Worm (Caenorhabditis elegans): Measurements from ENCODE around the gene Y7A5A.9.

Gene Y7A5A.9

DNA sequence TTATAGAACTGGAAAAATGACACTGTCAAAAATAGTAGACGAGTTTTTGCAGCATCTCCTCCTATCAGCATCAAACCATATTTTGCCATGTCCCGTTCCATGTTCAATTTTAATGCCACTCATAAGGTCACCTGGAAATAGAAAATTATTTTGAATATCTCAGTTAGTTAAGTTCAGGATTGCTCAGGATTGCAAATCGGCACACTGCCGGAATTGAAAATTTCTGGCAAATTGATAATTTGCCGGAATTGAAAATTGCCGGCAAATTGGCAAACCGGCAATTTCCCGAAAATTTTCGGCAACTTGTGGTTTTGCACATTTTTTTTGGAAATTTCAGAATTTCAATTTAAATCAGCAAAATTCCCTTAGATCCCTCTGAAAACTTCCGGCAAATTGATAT, 40.2 kb upstream of the Y7A5A.9 start, which contains the start of gene Y7A5A.5:
TSS of gene Y7A5A.5 (minus strand) at position 101 of the 400 bp plus-strand sequence.
- peak in 1 of 2 experiments; percentile 19 for TF ChIP-seq unc-62 (GFP tag; optimal IDR thresholded peaks at IDR 0.05 in 1 of 2)
- TF ChIP-seq unc-62 (tag; optimal IDR thresholded peaks at IDR 0.05): no peak
- TF ChIP-seq ZK546.5 (tag; optimal IDR thresholded peaks at IDR 0.05): no peak

DNA sequence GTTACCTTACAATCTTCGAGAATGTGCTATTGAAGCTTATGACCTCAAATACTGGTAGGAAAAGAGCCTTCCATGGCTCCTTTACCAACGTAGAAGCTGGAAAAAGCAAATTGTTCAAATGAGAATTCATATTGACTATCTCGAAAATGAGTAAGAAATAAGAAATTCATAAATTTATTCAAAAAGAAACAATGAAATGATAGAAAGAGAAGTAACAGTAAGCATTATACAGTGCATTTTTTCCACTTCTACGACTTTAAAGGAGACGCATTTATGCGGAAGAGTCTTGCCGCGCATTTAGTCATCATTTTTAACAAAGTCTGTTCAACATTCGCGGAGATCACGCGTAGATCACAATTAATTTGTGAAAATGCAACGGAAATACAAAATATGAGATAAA, 32.0 kb upstream of the Y7A5A.9 start, which contains the start of gene Y7A5A.10:
TSS of gene Y7A5A.10 (minus strand) at position 101 of the 400 bp plus-strand sequence.
- TF ChIP-seq Y48G9A.11 (GFP tag; IDR thresholded peaks at IDR 0.05) (no peak), nhr-41 (GFP tag; IDR thresholded peaks at IDR 0.05) (no peak), lin-1 (GFP tag; IDR thresholded peaks at IDR 0.05) (no peak), aly-2 (tag; optimal IDR thresholded peaks at IDR 0.05) (no peak), ztf-11 (tag; optimal IDR thresholded peaks at IDR 0.05) (no peak), dmd-8 (GFP tag; IDR thresholded peaks at IDR 0.05) (no peak)

DNA sequence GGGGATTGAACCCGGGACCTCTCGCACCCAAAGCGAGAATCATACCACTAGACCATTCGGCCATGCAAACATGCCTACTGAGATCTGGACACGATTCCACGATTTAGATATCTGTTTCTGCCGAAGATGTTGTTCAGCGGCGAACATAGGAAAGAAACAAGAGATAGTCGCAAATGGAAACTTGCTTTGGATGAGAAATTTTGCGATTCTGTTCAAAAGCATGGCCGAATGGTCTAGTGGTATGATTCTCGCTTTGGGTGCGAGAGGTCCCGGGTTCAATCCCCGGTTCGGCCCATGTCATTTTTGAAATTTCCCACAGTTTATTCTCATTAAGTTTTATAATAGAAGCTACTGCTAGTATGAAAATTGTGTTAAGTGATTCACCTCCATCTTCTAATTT, 30.3 kb upstream of the Y7A5A.9 start:
- TF ChIP-seq nhr-111 (GFP tag; optimal IDR thresholded peaks at IDR 0.05): no peak
- TF ChIP-seq mdl-1 (tag; optimal IDR thresholded peaks at IDR 0.05): no peak
- peak; percentile 21 for TF ChIP-seq spr-3 (GFP tag; optimal IDR thresholded peaks at IDR 0.05)
- no peak for TF ChIP-seq set-16 (GFP tag; IDR thresholded peaks at IDR 0.05)
- TF ChIP-seq madf-5 (GFP tag; IDR thresholded peaks at IDR 0.05): 0 out of 4 replicates have a peak, but pooled peaks of 1 of the 2 experiments have one; percentile 30
- peak; percentile 42 for TF ChIP-seq nhr-102 (tag; optimal IDR thresholded peaks at IDR 0.05)
- TF ChIP-seq nhr-42 (GFP tag; IDR thresholded peaks at IDR 0.05): no peak
- 0 out of 2 replicates have a peak, but pooled peaks have one; percentile 16 for TF ChIP-seq ctbp-1 (GFP tag; IDR thresholded peaks at IDR 0.05)
- TF ChIP-seq snpc-1.2 (GFP tag; IDR thresholded peaks at IDR 0.05): peak; percentile 73
- TF ChIP-seq mxl-3 (GFP tag; optimal IDR thresholded peaks at IDR 0.05): peak; percentile 15
- TF ChIP-seq hlh-30 (tag; optimal IDR thresholded peaks at IDR 0.05; ENCODE audit: insufficient read depth): peak; percentile 14
- no peak for TF ChIP-seq ztf-7 (tag; optimal IDR thresholded peaks at IDR 0.05)
- TF ChIP-seq ceh-44 (GFP tag; IDR thresholded peaks at IDR 0.05): no peak
- no peak for TF ChIP-seq dve-1 (tag; optimal IDR thresholded peaks at IDR 0.05; ENCODE audit: insufficient read depth)
- TF ChIP-seq duxl-1 (tag; optimal IDR thresholded peaks at IDR 0.05; ENCODE audit: poor library complexity): peak; percentile 33
- no peak for TF ChIP-seq Y75B8A.6 (GFP tag; IDR thresholded peaks at IDR 0.05)
- peak; percentile 70 for TF ChIP-seq zip-2 (tag; optimal IDR thresholded peaks at IDR 0.05)
- TF ChIP-seq tra-1 (GFP tag; IDR thresholded peaks at IDR 0.05): peak; percentile 43; the same call in 1 of the 2 replicates
- TF ChIP-seq aha-1 (tag): peak; percentile 88
- no peak for TF ChIP-seq lin-13 (GFP tag; optimal IDR thresholded peaks at IDR 0.05)
- 0 out of 2 replicates have a peak, but pooled peaks have one; percentile 56 for TF ChIP-seq lim-7 (GFP tag; IDR thresholded peaks at IDR 0.05)
- TF ChIP-seq lin-1 (GFP tag; IDR thresholded peaks at IDR 0.05): 0 out of 2 replicates have a peak, but pooled peaks have one; percentile 31
- peak; percentile 67; the same call in 1 of the 2 replicates for TF ChIP-seq T26A8.4 (GFP tag; IDR thresholded peaks at IDR 0.05)
- no peak for TF ChIP-seq jun-1 (tag; optimal IDR thresholded peaks at IDR 0.05)
- peak; percentile 21 for TF ChIP-seq rbr-2 (tag; optimal IDR thresholded peaks at IDR 0.05)
- TF ChIP-seq cey-2 (tag; optimal IDR thresholded peaks at IDR 0.05; ENCODE audit: borderline replicate concordance, insufficient read depth): no peak
- TF ChIP-seq D1046.2 (GFP tag; IDR thresholded peaks at IDR 0.05): 0 out of 2 replicates have a peak, but pooled peaks have one; percentile 24
- TF ChIP-seq nhr-48 (tag; optimal IDR thresholded peaks at IDR 0.05): peak; percentile 15
- TF ChIP-seq ZK337.2 (GFP tag; IDR thresholded peaks at IDR 0.05): peak; percentile 41; the same call in 1 of the 2 replicates
- TF ChIP-seq unc-62 (GFP tag; optimal IDR thresholded peaks at IDR 0.05 in 1 of 2): peak in 1 of 2 experiments; percentile 85
- no peak for TF ChIP-seq unc-62 (tag; optimal IDR thresholded peaks at IDR 0.05)
- peak; percentile 74 for TF ChIP-seq egl-43 (GFP tag; IDR thresholded peaks at IDR 0.05)
- TF ChIP-seq Y48G9A.11 (GFP tag; IDR thresholded peaks at IDR 0.05): 0 out of 2 replicates have a peak, but pooled peaks have one; percentile 26

Measured in whole organism, L4 larva.